Worm (Caenorhabditis elegans) whole organism, L1 larva: ENCODE measurements around the gene F48E3.2.

Experiments
- aha-1 ChIP-seq: fragments of 150-350 bp; optimal IDR thresholded peaks from 2 replicates; lab custom pipeline; 2014; ENCODE audit warnings: missing biosample characterization, missing genetic modification characterization
- alr-1 ChIP-seq: fragments of 200-800 bp; sonication (Bioruptor generic); optimal IDR thresholded peaks from 2 replicates; lab custom pipeline; 2018; ENCODE audit warnings: borderline replicate concordance, mild to moderate bottlenecking, missing genetic modification characterization, missing compliant biosample characterization
- ama-1 ChIP-seq: fragments of 150-350 bp; optimal IDR thresholded peaks from 2 replicates; lab custom pipeline; 2014
- ceh-63 ChIP-seq: fragments of 200-800 bp; sonication (Bioruptor generic); optimal IDR thresholded peaks from 2 replicates; lab custom pipeline; 2018; ENCODE audit warnings: mild to moderate bottlenecking, missing genetic modification characterization, missing compliant biosample characterization
- ceh-88 ChIP-seq: fragments of 200-800 bp; sonication (Bioruptor generic); IDR thresholded peaks from 2 replicates; pipeline ENCODE4 v1.3.6; 2022; ENCODE audit warnings: missing genetic modification characterization, missing compliant biosample characterization
- dpl-1 ChIP-seq, 3 experiments: fragments of 150-350 bp in 2 of 3; sonication (generic microtip) in 1 of 3; optimal IDR thresholded peaks; 2 replicates each; lab custom pipeline; 2014 to 2017; ENCODE audit warnings: missing biosample characterization in 3 of 3, missing genetic modification characterization in 3 of 3, missing genetic modification reagents in 3 of 3
- dsc-1 ChIP-seq: sonication (generic microtip); optimal IDR thresholded peaks from 2 replicates; lab custom pipeline; 2016; ENCODE audit warnings: mild to moderate bottlenecking, missing genetic modification characterization, missing compliant biosample characterization
- egl-13 ChIP-seq: sonication (generic microtip); optimal IDR thresholded peaks from 2 replicates; lab custom pipeline; 2016; ENCODE audit warnings: missing genotype, missing genetic modification reagents, missing genetic modification characterization, missing compliant biosample characterization
- elt-3 ChIP-seq, 6 experiments: fragments of 150-350 bp in 1 of 6; sonication (generic microtip); optimal IDR thresholded peaks; 2 replicates each; lab custom pipeline; 2017 to 2018; ENCODE audit warnings: missing biosample characterization in 6 of 6, missing genetic modification characterization in 6 of 6, inconsistent platforms in 1 of 6
- ets-5 ChIP-seq: fragments of 200-800 bp; sonication (Bioruptor generic); IDR thresholded peaks from 2 replicates; pipeline ENCODE4 v1.3.6; 2022; ENCODE audit warnings: missing genetic modification characterization, missing compliant biosample characterization
- fkh-10 ChIP-seq: sonication (generic microtip); optimal IDR thresholded peaks from 2 replicates; lab custom pipeline; 2017; ENCODE audit warnings: missing biosample characterization, missing genetic modification reagents, missing genetic modification characterization
- fkh-4 ChIP-seq: sonication (generic microtip); optimal IDR thresholded peaks from 2 replicates; lab custom pipeline; 2016; ENCODE audit warnings: missing compliant biosample characterization, missing genetic modification characterization, borderline replicate concordance
- fkh-8 ChIP-seq: sonication (generic microtip); optimal IDR thresholded peaks from 2 replicates; lab custom pipeline; 2016; ENCODE audit warnings: mild to moderate bottlenecking, missing genetic modification characterization, missing compliant biosample characterization
- grh-1 ChIP-seq: fragments of 200-800 bp; sonication (Bioruptor generic); IDR thresholded peaks from 2 replicates; pipeline ENCODE4 v1.3.6; 2022; ENCODE audit warnings: missing genetic modification reagents, missing genetic modification characterization, missing compliant biosample characterization
- hlh-4 ChIP-seq: sonication (generic microtip); optimal IDR thresholded peaks from 2 replicates; lab custom pipeline; 2016; ENCODE audit warnings: mild to moderate bottlenecking, missing genetic modification characterization, missing compliant biosample characterization
- irx-1 ChIP-seq: sonication (generic microtip); optimal IDR thresholded peaks from 2 replicates; lab custom pipeline; 2016; ENCODE audit warnings: missing genetic modification characterization, missing compliant biosample characterization
- lin-14 ChIP-seq: fragments of 200-800 bp; sonication (Bioruptor generic); optimal IDR thresholded peaks from 2 replicates; lab custom pipeline; 2018; ENCODE audit warnings: mild to moderate bottlenecking, missing genetic modification characterization, moderate library complexity, missing compliant biosample characterization
- lin-15B ChIP-seq: fragments of 150-350 bp; sonication (generic microtip); optimal IDR thresholded peaks from 3 replicates; lab custom pipeline; 2014; ENCODE audit warnings: missing biosample characterization, missing genetic modification characterization
- lin-35 ChIP-seq, 2 experiments: fragments of 150-350 bp; optimal IDR thresholded peaks; 2 replicates each; lab custom pipeline; 2014; ENCODE audit warnings: missing biosample characterization in 2 of 2, missing genetic modification characterization in 2 of 2, missing genetic modification reagents in 2 of 2
- lsy-2 ChIP-seq, 2 experiments: fragments of 150-350 bp; optimal IDR thresholded peaks; 2 replicates each; lab custom pipeline; 2014; ENCODE audit warnings: missing biosample characterization in 2 of 2, missing genetic modification characterization in 2 of 2
- mef-2 ChIP-seq: fragments of 150-350 bp; optimal IDR thresholded peaks from 2 replicates; lab custom pipeline; 2014; ENCODE audit warnings: missing biosample characterization, missing genetic modification characterization
- nhr-11 ChIP-seq: fragments of 150-350 bp; optimal IDR thresholded peaks from 2 replicates; lab custom pipeline; 2014; ENCODE audit warnings: missing biosample characterization, missing genetic modification characterization
- nhr-12 ChIP-seq: sonication (generic microtip); optimal IDR thresholded peaks from 2 replicates; lab custom pipeline; 2017; ENCODE audit warnings: missing biosample characterization, missing genetic modification characterization
- nhr-47 ChIP-seq: sonication (generic microtip); optimal IDR thresholded peaks from 2 replicates; lab custom pipeline; 2016; ENCODE audit warnings: mild to moderate bottlenecking, missing genetic modification characterization, moderate library complexity, missing compliant biosample characterization
- nhr-71 ChIP-seq: sonication (generic microtip); optimal IDR thresholded peaks from 2 replicates; lab custom pipeline; 2016; ENCODE audit warnings: mild to moderate bottlenecking, missing genetic modification characterization, moderate library complexity, missing compliant biosample characterization
- nhr-85 ChIP-seq: sonication (generic microtip); peaks from one replicate; lab custom pipeline; 2016; ENCODE audit warnings: missing genetic modification characterization, inconsistent platforms, missing compliant biosample characterization
- nhr-90 ChIP-seq: sonication (generic microtip); optimal IDR thresholded peaks from 2 replicates; lab custom pipeline; 2016; ENCODE audit warnings: mild to moderate bottlenecking, missing genetic modification characterization, missing compliant biosample characterization; ENCODE audit not compliant: poor library complexity
- pax-3 ChIP-seq: fragments of 200-800 bp; sonication (Bioruptor generic); optimal IDR thresholded peaks from 2 replicates; lab custom pipeline; 2018; ENCODE audit warnings: mild to moderate bottlenecking, missing genetic modification characterization, moderate library complexity, missing compliant biosample characterization
- snu-23 ChIP-seq: sonication (generic microtip); optimal IDR thresholded peaks from 2 replicates; lab custom pipeline; 2016; ENCODE audit warnings: missing genetic modification characterization, missing compliant biosample characterization
- sptf-1 ChIP-seq: fragments of 150-350 bp; optimal IDR thresholded peaks from 2 replicates; lab custom pipeline; 2014; ENCODE audit warnings: missing biosample characterization, missing genetic modification characterization
- swsn-7 ChIP-seq: sonication (generic microtip); optimal IDR thresholded peaks from 2 replicates; lab custom pipeline; 2016; ENCODE audit warnings: missing genetic modification characterization, missing compliant biosample characterization
- unc-62 ChIP-seq: fragments of 150-350 bp; optimal IDR thresholded peaks from 2 replicates; lab custom pipeline; 2014; ENCODE audit warnings: missing biosample characterization, missing genetic modification reagents, missing genetic modification characterization
- unc-86 ChIP-seq: sonication (generic microtip); optimal IDR thresholded peaks from 2 replicates; lab custom pipeline; 2016; ENCODE audit warnings: missing genetic modification characterization, missing compliant biosample characterization
- unc-98 ChIP-seq: fragments of 200-800 bp; sonication (Bioruptor generic); IDR thresholded peaks from 2 replicates; pipeline ENCODE4 v1.3.6; 2022; ENCODE audit warnings: missing genetic modification characterization, missing compliant biosample characterization
- xbp-1 ChIP-seq: sonication (generic microtip); optimal IDR thresholded peaks from 2 replicates; lab custom pipeline; 2016; ENCODE audit warnings: missing genetic modification characterization, missing compliant biosample characterization

F48E3.2 gene

ce11 chrX:7460516-7460915 is 32.4 kb downstream of the F48E3.2 start:
- no peak for TF ChIP-seq ceh-63 (GFP tag; lab: Kevin White, UChicago)
- TF ChIP-seq lin-35 (GFP tag; optimal IDR thresholded peaks at IDR 0.05; lab: Kevin White, UChicago) = no peak
- TF ChIP-seq xbp-1 (tag; lab: Kevin White, UChicago) = peak; percentile 27
- peak; percentile 43 for TF ChIP-seq nhr-85 (tag; lab: Kevin White, UChicago)
- peak; percentile 33 for TF ChIP-seq unc-86
- TF ChIP-seq alr-1 (tag; lab: Kevin White, UChicago) = no peak
- TF ChIP-seq lsy-2 (tag; optimal IDR thresholded peaks at IDR 0.05; lab: Kevin White, UChicago) = peak in 1 of 2 experiments; percentile 33
- peak; percentile 31 for TF ChIP-seq lin-14
- TF ChIP-seq swsn-7 (tag; lab: Kevin White, UChicago) = peak; percentile 4

ce11 chrX:7457154-7457674 is 35.7 kb downstream of the F48E3.2 start:
- TF ChIP-seq nhr-47 (tag; lab: Kevin White, UChicago) (no peak), irx-1 (tag; lab: Kevin White, UChicago) (no peak), lsy-2 (tag; optimal IDR thresholded peaks at IDR 0.05; lab: Kevin White, UChicago) (peak in 1 of 2 experiments; percentile 65), lin-14 (peak; percentile 23), nhr-11 (tag; lab: Kevin White, UChicago) (no peak), egl-13 (tag; lab: Kevin White, UChicago) (no peak), unc-98 (no peak), sptf-1 (tag; lab: Kevin White, UChicago) (no peak), fkh-10 (peak; percentile 63), dsc-1 (tag; lab: Kevin White, UChicago) (peak; percentile 7)

ce11 chrX:7455960-7456359 is 37.0 kb downstream of the F48E3.2 start:
- TF ChIP-seq ceh-88 (GFP tag; lab: Robert Waterston, UW) = no peak
- no peak for TF ChIP-seq aha-1 (tag; lab: Kevin White, UChicago)
- TF ChIP-seq dsc-1 (tag; lab: Kevin White, UChicago) = peak; percentile 15

ce11 chrX:7452606-7453005 is 40.3 kb downstream of the F48E3.2 start:
- TF ChIP-seq lin-15B (tag; lab: Kevin White, UChicago) (no peak), elt-3 (tag; optimal IDR thresholded peaks at IDR 0.05; lab: Kevin White, UChicago) (no peak)

- TF ChIP-seq elt-3 (tag; optimal IDR thresholded peaks at IDR 0.05; lab: Kevin White, UChicago) = no peak
- no peak for TF ChIP-seq pax-3
- TF ChIP-seq alr-1 (tag; lab: Kevin White, UChicago) = no peak
- TF ChIP-seq unc-62 (GFP tag; lab: Kevin White, UChicago) = no peak
- TF ChIP-seq snu-23 (GFP tag; lab: Kevin White, UChicago) = no peak
- TF ChIP-seq lsy-2 (tag; optimal IDR thresholded peaks at IDR 0.05; lab: Kevin White, UChicago) = no peak
- no peak for TF ChIP-seq ama-1 (lab: Kevin White, UChicago)
- TF ChIP-seq nhr-12 = no peak
- peak; percentile 36 for TF ChIP-seq fkh-8 (tag; lab: Kevin White, UChicago)
- no peak for TF ChIP-seq mef-2 (tag; lab: Kevin White, UChicago)
- peak; percentile 76 for TF ChIP-seq fkh-4
- TF ChIP-seq hlh-4 = peak; percentile 96
- peak; percentile 90 for TF ChIP-seq dsc-1 (tag; lab: Kevin White, UChicago)
- no peak for TF ChIP-seq nhr-90 (tag; lab: Kevin White, UChicago)
- TF ChIP-seq fkh-10 = no peak
- TF ChIP-seq grh-1 (GFP tag; lab: Robert Waterston, UW) = no peak
- peak; percentile 47 for TF ChIP-seq nhr-71
- TF ChIP-seq ets-5 (GFP tag; lab: Robert Waterston, UW) = no peak
- TF ChIP-seq ceh-63 (GFP tag; lab: Kevin White, UChicago) = no peak
- TF ChIP-seq dpl-1 (GFP tag; optimal IDR thresholded peaks at IDR 0.05; lab: Kevin White, UChicago) = no peak
Measured at ce11 chrX:7447340-7447739, 45.6 kb downstream of the F48E3.2 start.
